Fruit fly (Drosophila melanogaster): ENCODE results near the gene CG7656.

- TF ChIP-seq CG13204 (GFP tag; optimal IDR thresholded peaks at IDR 0.05) = no peak
- TF ChIP-seq rn (GFP tag; IDR thresholded peaks at IDR 0.05) = no peak
- peak; percentile 6 for TF ChIP-seq CG15710 (tag; optimal IDR thresholded peaks at IDR 0.05)
- no peak for TF ChIP-seq gl (tag; optimal IDR thresholded peaks at IDR 0.05)
Observed at dm6 chr3L:15595175-15595724, 7.3 kb upstream of the CG7656 start.

Measured in whole organism, pupa.